Worm (Caenorhabditis elegans) whole organism, L2 larva: ENCODE results near the gene Y56A3A.31.
A peak's percentile ranks its signal among the peaks of the same experiment; 100 is the strongest.

Experiments used
- C34F6.9 ChIP-seq: fragments of 150-350 bp; optimal IDR thresholded peaks from 2 replicates; lab custom pipeline; 2014; ENCODE audit warnings: missing biosample characterization, missing genetic modification characterization
- F13H6.1 ChIP-seq: sonication (generic microtip); optimal IDR thresholded peaks from 2 replicates; lab custom pipeline; 2016; ENCODE audit warnings: missing genetic modification characterization, missing compliant biosample characterization
- R02D3.7 ChIP-seq: fragments of 150-350 bp; optimal IDR thresholded peaks from 2 replicates; lab custom pipeline; 2014; ENCODE audit warnings: missing biosample characterization, missing genetic modification characterization
- Y55F3AM.14 ChIP-seq: fragments of 200-800 bp; sonication (Bioruptor generic); optimal IDR thresholded peaks from 2 replicates; lab custom pipeline; 2018; ENCODE audit warnings: mild to moderate bottlenecking, missing genetic modification characterization, missing compliant biosample characterization
- ZK546.5 ChIP-seq: sonication (generic microtip); optimal IDR thresholded peaks from 2 replicates; lab custom pipeline; 2017; ENCODE audit warnings: missing biosample characterization, missing genetic modification characterization
- alr-1 ChIP-seq: fragments of 150-350 bp; optimal IDR thresholded peaks from 2 replicates; lab custom pipeline; 2014; ENCODE audit warnings: missing biosample characterization, missing genetic modification characterization
- aly-2 ChIP-seq: fragments of 150-350 bp; optimal IDR thresholded peaks from 2 replicates; lab custom pipeline; 2014; ENCODE audit warnings: missing biosample characterization, missing genetic modification characterization
- blmp-1 ChIP-seq: sonication (generic microtip); optimal IDR thresholded peaks from 2 replicates; lab custom pipeline; 2017; ENCODE audit warnings: missing genetic modification characterization, mild to moderate bottlenecking, missing compliant biosample characterization, antibody characterized with exemption, moderate library complexity; ENCODE audit not compliant: insufficient read depth
- ceh-16 ChIP-seq: fragments of 150-350 bp; optimal IDR thresholded peaks from 2 replicates; lab custom pipeline; 2014; ENCODE audit warnings: missing biosample characterization, missing genetic modification characterization
- ceh-82 ChIP-seq: fragments of 150-350 bp; optimal IDR thresholded peaks from 2 replicates; lab custom pipeline; 2014; ENCODE audit warnings: missing biosample characterization, missing genetic modification characterization
- crh-2 ChIP-seq: sonication (generic microtip); optimal IDR thresholded peaks from 2 replicates; lab custom pipeline; 2017; ENCODE audit warnings: missing biosample characterization, missing genetic modification characterization
- dmd-4 ChIP-seq: sonication (generic microtip); optimal IDR thresholded peaks from 2 replicates; lab custom pipeline; 2017; ENCODE audit warnings: missing biosample characterization, missing genetic modification characterization
- egl-27 ChIP-seq: sonication (generic microtip); optimal IDR thresholded peaks from 3 replicates; lab custom pipeline; 2017; ENCODE audit warnings: missing biosample characterization, missing genetic modification reagents, missing genetic modification characterization
- elt-1 ChIP-seq: fragments of 150-350 bp; optimal IDR thresholded peaks from 2 replicates; lab custom pipeline; 2014; ENCODE audit warnings: missing biosample characterization, missing genetic modification characterization
- elt-3 ChIP-seq: sonication (generic microtip); optimal IDR thresholded peaks from 2 replicates; lab custom pipeline; 2017; ENCODE audit warnings: missing biosample characterization, missing genetic modification characterization
- fos-1 ChIP-seq: fragments of 150-350 bp; optimal IDR thresholded peaks from 2 replicates; lab custom pipeline; 2014; ENCODE audit warnings: missing biosample characterization, missing genetic modification characterization
- gmeb-1 ChIP-seq: fragments of 150-350 bp; optimal IDR thresholded peaks from 2 replicates; lab custom pipeline; 2014; ENCODE audit warnings: missing biosample characterization, missing genetic modification characterization
- lin-11 ChIP-seq: fragments of 150-350 bp; sonication (generic microtip); optimal IDR thresholded peaks from 2 replicates; lab custom pipeline; 2014; ENCODE audit warnings: missing biosample characterization, missing genetic modification characterization, inconsistent platforms, mixed read lengths
- lin-13 ChIP-seq: fragments of 150-350 bp; optimal IDR thresholded peaks from 2 replicates; lab custom pipeline; 2014; ENCODE audit warnings: missing biosample characterization, missing genetic modification reagents, missing genetic modification characterization
- lin-39 ChIP-seq: fragments of 150-350 bp; optimal IDR thresholded peaks from 2 replicates; lab custom pipeline; 2014; ENCODE audit warnings: missing biosample characterization, missing genetic modification reagents, missing genetic modification characterization
- lsy-2 ChIP-seq, 2 experiments: fragments of 150-350 bp in 1 of 2; sonication (generic microtip) in 1 of 2; optimal IDR thresholded peaks; 2 replicates each; lab custom pipeline; 2014 to 2017; ENCODE audit warnings: missing biosample characterization in 2 of 2, missing genetic modification characterization in 2 of 2
- mbf-1 ChIP-seq: sonication (generic microtip); optimal IDR thresholded peaks from 2 replicates; lab custom pipeline; 2017; ENCODE audit warnings: missing biosample characterization, missing genetic modification characterization
- mdl-1 ChIP-seq, 2 experiments: fragments of 150-350 bp in 1 of 2; sonication (generic microtip) in 1 of 2; optimal IDR thresholded peaks; 2 replicates each; lab custom pipeline; 2017; ENCODE audit warnings: missing biosample characterization in 2 of 2, missing genetic modification characterization in 2 of 2
- nhr-10 ChIP-seq: sonication (generic microtip); optimal IDR thresholded peaks from 2 replicates; lab custom pipeline; 2017; ENCODE audit warnings: missing biosample characterization, missing genetic modification characterization
- nhr-11 ChIP-seq: fragments of 150-350 bp; optimal IDR thresholded peaks from 2 replicates; lab custom pipeline; 2014; ENCODE audit warnings: missing biosample characterization, missing genetic modification characterization
- nhr-12 ChIP-seq: fragments of 150-350 bp; optimal IDR thresholded peaks from 2 replicates; lab custom pipeline; 2014; ENCODE audit warnings: missing biosample characterization, missing genetic modification characterization
- nhr-129 ChIP-seq: fragments of 150-350 bp; optimal IDR thresholded peaks from 2 replicates; lab custom pipeline; 2014; ENCODE audit warnings: missing biosample characterization, missing genetic modification characterization
- nhr-21 ChIP-seq: fragments of 150-350 bp; optimal IDR thresholded peaks from 2 replicates; lab custom pipeline; 2014; ENCODE audit warnings: missing biosample characterization, missing genetic modification characterization
- nhr-23 ChIP-seq: fragments of 150-350 bp; optimal IDR thresholded peaks from 2 replicates; lab custom pipeline; 2014; ENCODE audit warnings: missing biosample characterization, missing genetic modification reagents, missing genetic modification characterization
- nhr-237 ChIP-seq: fragments of 150-350 bp; optimal IDR thresholded peaks from 2 replicates; lab custom pipeline; 2014; ENCODE audit warnings: missing biosample characterization, missing genetic modification characterization
- nhr-25 ChIP-seq: fragments of 150-350 bp; sonication (generic microtip); optimal IDR thresholded peaks from 3 replicates; lab custom pipeline; 2014; ENCODE audit warnings: missing biosample characterization, missing genetic modification characterization
- nhr-6 ChIP-seq: fragments of 150-350 bp; optimal IDR thresholded peaks from 2 replicates; lab custom pipeline; 2014; ENCODE audit warnings: missing biosample characterization, missing genetic modification characterization
- nhr-77 ChIP-seq: fragments of 150-350 bp; optimal IDR thresholded peaks from 2 replicates; lab custom pipeline; 2014; ENCODE audit warnings: missing biosample characterization, missing genetic modification characterization
- sem-4 ChIP-seq: fragments of 150-350 bp; optimal IDR thresholded peaks from 2 replicates; lab custom pipeline; 2014; ENCODE audit warnings: missing biosample characterization, missing genetic modification reagents, missing genetic modification characterization
- skn-1 ChIP-seq: sonication (generic microtip); optimal IDR thresholded peaks from 2 replicates; lab custom pipeline; 2017; ENCODE audit warnings: missing biosample characterization, missing genetic modification characterization
- sma-3 ChIP-seq: sonication (generic microtip); optimal IDR thresholded peaks from 2 replicates; lab custom pipeline; 2016; ENCODE audit warnings: missing genetic modification reagents, missing genetic modification characterization, missing compliant biosample characterization
- sma-9 ChIP-seq, 2 experiments: fragments of 150-350 bp in 1 of 2; sonication (generic microtip) in 1 of 2; optimal IDR thresholded peaks; 2 replicates each; lab custom pipeline; 2014 to 2016; ENCODE audit warnings: missing genetic modification characterization in 2 of 2, mild to moderate bottlenecking in 1 of 2, missing biosample characterization in 1 of 2, missing compliant biosample characterization in 1 of 2, missing genetic modification reagents in 1 of 2, moderate library complexity in 1 of 2
- snpc-4 ChIP-seq: fragments of 150-350 bp; optimal IDR thresholded peaks from 2 replicates; lab custom pipeline; 2014; ENCODE audit warnings: missing biosample characterization, missing genetic modification characterization
- unc-55 ChIP-seq: fragments of 150-350 bp; sonication (generic microtip); optimal IDR thresholded peaks from 3 replicates; lab custom pipeline; 2014; ENCODE audit warnings: missing biosample characterization, missing genetic modification reagents, missing genetic modification characterization
- unc-62 ChIP-seq: fragments of 150-350 bp; optimal IDR thresholded peaks from 2 replicates; lab custom pipeline; 2014; ENCODE audit warnings: missing biosample characterization, missing genetic modification reagents, missing genetic modification characterization
- ztf-1 ChIP-seq: fragments of 200-800 bp; sonication (Bioruptor generic); conservative IDR thresholded peaks from 2 replicates; pipeline ENCODE4 v1.3.6; 2022; ENCODE audit warnings: missing genetic modification characterization, missing compliant biosample characterization

Y56A3A.31 gene

ce11 chrIII:11980743-11981142 is 6.5 kb downstream of the Y56A3A.31 start:
- TF ChIP-seq nhr-21 (tag; lab: Kevin White, UChicago) (no peak), sem-4 (tag; lab: Kevin White, UChicago) (no peak), nhr-237 (no peak), lin-11 (tag; lab: Kevin White, UChicago) (no peak), blmp-1 (tag; lab: Kevin White, UChicago) (no peak), aly-2 (tag; lab: Kevin White, UChicago) (no peak), ceh-16 (tag; lab: Kevin White, UChicago) (no peak), mbf-1 (tag; lab: Kevin White, UChicago) (no peak), nhr-23 (tag; lab: Kevin White, UChicago) (no peak), unc-62 (GFP tag; lab: Kevin White, UChicago) (no peak), sma-9 (GFP tag; optimal IDR thresholded peaks at IDR 0.05; lab: Kevin White, UChicago) (no peak), sma-9 (tag; optimal IDR thresholded peaks at IDR 0.05; lab: Kevin White, UChicago) (no peak), gmeb-1 (no peak), egl-27 (tag; lab: Kevin White, UChicago) (no peak)

DNA sequence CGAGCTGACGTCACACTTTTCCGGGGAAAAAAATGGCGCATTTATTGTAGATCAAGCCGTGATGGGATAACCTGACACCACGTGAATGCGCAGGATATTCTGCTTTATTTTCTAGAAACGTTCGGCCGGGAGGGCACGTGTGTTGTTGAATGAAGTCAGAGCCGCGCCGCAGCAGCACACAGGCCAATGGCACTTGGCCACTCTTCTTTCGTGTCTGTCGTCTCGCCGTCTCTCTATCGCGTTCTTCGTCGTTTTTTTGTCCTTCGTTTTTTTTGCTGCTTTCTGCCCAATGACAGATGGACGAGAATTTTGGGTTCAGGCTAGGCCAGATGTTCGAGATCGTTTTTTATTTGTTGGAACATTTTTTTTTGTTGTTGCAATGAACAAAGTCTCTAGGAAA is 7.3 kb downstream of the Y56A3A.31 start:
- peak; percentile 63 for TF ChIP-seq nhr-129 (tag; lab: Kevin White, UChicago)
- TF ChIP-seq nhr-77 (tag; lab: Kevin White, UChicago), result no peak
- peak; percentile 27 for TF ChIP-seq fos-1
- TF ChIP-seq elt-1, result no peak
- TF ChIP-seq nhr-6 (tag; lab: Kevin White, UChicago), result no peak
- no peak for TF ChIP-seq sma-9 (GFP tag; optimal IDR thresholded peaks at IDR 0.05; lab: Kevin White, UChicago)
- no peak for TF ChIP-seq sma-9 (tag; optimal IDR thresholded peaks at IDR 0.05; lab: Kevin White, UChicago)
- TF ChIP-seq snpc-4 (tag; lab: Kevin White, UChicago), result no peak
- TF ChIP-seq ceh-82 (tag; lab: Kevin White, UChicago), result no peak
- peak; percentile 42 for TF ChIP-seq unc-55 (GFP tag; lab: Kevin White, UChicago)
- TF ChIP-seq mbf-1 (tag; lab: Kevin White, UChicago), result no peak
- no peak for TF ChIP-seq gmeb-1
- TF ChIP-seq lin-13 (GFP tag; lab: Kevin White, UChicago), result peak; percentile 41
- no peak for TF ChIP-seq skn-1 (tag; lab: Kevin White, UChicago)
- no peak for TF ChIP-seq R02D3.7 (tag; lab: Kevin White, UChicago)
- no peak for TF ChIP-seq nhr-237
- TF ChIP-seq ZK546.5 (tag; lab: Kevin White, UChicago), result no peak
- TF ChIP-seq Y55F3AM.14 (GFP tag; lab: Kevin White, UChicago), result no peak
- TF ChIP-seq nhr-11, result no peak
- TF ChIP-seq nhr-25 (tag; lab: Kevin White, UChicago), result no peak
- no peak for TF ChIP-seq nhr-10 (tag; lab: Kevin White, UChicago)
- TF ChIP-seq dmd-4, result no peak
- TF ChIP-seq mdl-1 (tag; optimal IDR thresholded peaks at IDR 0.05; lab: Kevin White, UChicago), result peak in 1 of 2 experiments; percentile 15
- TF ChIP-seq elt-3 (tag; lab: Kevin White, UChicago), result no peak
- TF ChIP-seq sem-4 (tag; lab: Kevin White, UChicago), result peak; percentile 30
- TF ChIP-seq lsy-2 (tag; optimal IDR thresholded peaks at IDR 0.05; lab: Kevin White, UChicago), result peak in 1 of 2 experiments; percentile 46
- no peak for TF ChIP-seq alr-1
- TF ChIP-seq C34F6.9 (tag; lab: Kevin White, UChicago), result peak; percentile 70
- TF ChIP-seq nhr-12, result no peak
- TF ChIP-seq ztf-1, result no peak
- no peak for TF ChIP-seq nhr-23 (tag; lab: Kevin White, UChicago)
- TF ChIP-seq blmp-1 (tag; lab: Kevin White, UChicago), result no peak
- TF ChIP-seq sma-3 (GFP tag; lab: Kevin White, UChicago), result no peak
- TF ChIP-seq crh-2 (tag; lab: Kevin White, UChicago), result peak; percentile 24
- TF ChIP-seq lin-39, result no peak
- TF ChIP-seq, all 48 proteins: peak for 9

ce11 chrIII:11982474-11982873 is 8.2 kb downstream of the Y56A3A.31 start:
- TF ChIP-seq alr-1 (no peak), skn-1 (tag; lab: Kevin White, UChicago) (no peak), nhr-237 (no peak), blmp-1 (tag; lab: Kevin White, UChicago) (no peak), F13H6.1 (tag; lab: Kevin White, UChicago) (no peak)
